Fruit fly (Drosophila melanogaster): ENCODE results near the gene Gbeta5.

Gene Gbeta5

dm6 chrX:8152077-8152476, at the start of gene Gbeta5:
Gbeta5 (minus strand) TSS chrX:8152275.
- TF ChIP-seq achi (GFP tag; optimal IDR thresholded peaks at IDR 0.05) (no peak), Sox14 (GFP tag; optimal IDR thresholded peaks at IDR 0.05) (no peak), Blimp-1 (GFP tag; optimal IDR thresholded peaks at IDR 0.05) (no peak), CG32006 (GFP tag; optimal IDR thresholded peaks at IDR 0.05) (no peak), dac (GFP tag; optimal IDR thresholded peaks at IDR 0.05) (no peak), CG3032 (tag; optimal IDR thresholded peaks at IDR 0.05) (no peak), topi (GFP tag; optimal IDR thresholded peaks at IDR 0.05) (no peak), lz (GFP tag; optimal IDR thresholded peaks at IDR 0.05) (no peak), CG4318 (GFP tag; optimal IDR thresholded peaks at IDR 0.05) (no peak)

DNA sequence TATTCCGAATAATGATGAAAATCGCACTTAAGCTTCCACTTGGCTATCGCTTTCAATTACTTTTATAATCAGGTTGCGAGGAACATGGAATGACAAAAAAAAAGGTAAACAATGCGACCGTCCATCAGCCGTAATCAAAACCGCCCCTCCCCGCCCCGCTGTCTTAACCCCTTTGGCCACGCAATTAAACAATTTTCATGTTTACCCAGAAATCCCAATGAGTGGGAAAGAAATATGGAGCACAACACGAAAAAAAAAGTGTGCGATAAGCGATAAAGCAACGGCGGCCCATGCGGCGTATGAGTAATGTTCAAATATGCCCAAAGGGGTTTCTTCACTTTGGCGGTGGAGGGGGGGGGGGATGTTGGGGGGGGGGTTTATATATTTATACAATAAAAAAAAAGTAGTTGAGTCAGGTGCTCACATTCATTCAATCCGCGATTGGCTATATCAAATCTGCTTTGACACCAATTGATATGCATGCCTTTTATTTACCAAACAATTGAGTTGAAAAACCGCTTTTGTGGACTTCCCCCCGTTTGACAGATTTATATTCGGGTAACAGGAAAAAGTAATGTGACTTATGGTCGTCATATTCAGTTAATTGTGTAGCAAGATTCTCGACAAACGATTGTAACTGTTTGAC, 47.0 kb upstream of the Gbeta5 start:
- TF ChIP-seq CG6276 (GFP tag; optimal IDR thresholded peaks at IDR 0.05): no peak
- no peak for TF ChIP-seq fd85E (GFP tag; optimal IDR thresholded peaks at IDR 0.05)
- TF ChIP-seq Sox102F (GFP tag; optimal IDR thresholded peaks at IDR 0.05): no peak
- 0 out of 3 replicates have a peak, but pooled peaks have one; percentile 28 for TF ChIP-seq CG6163 (GFP tag; IDR thresholded peaks at IDR 0.05)
- no peak for TF ChIP-seq CG15336 (GFP tag; IDR thresholded peaks at IDR 0.05)
- peak; percentile 56 for TF ChIP-seq vri (GFP tag; optimal IDR thresholded peaks at IDR 0.05)
- peak; percentile 96 for TF ChIP-seq fkh (GFP tag; optimal IDR thresholded peaks at IDR 0.05)
- TF ChIP-seq eg (GFP tag; IDR thresholded peaks at IDR 0.05): 0 out of 3 replicates have a peak, but pooled peaks have one; percentile 22
- no peak for TF ChIP-seq salr (GFP tag; optimal IDR thresholded peaks at IDR 0.05)
- TF ChIP-seq Lpt (GFP tag; optimal IDR thresholded peaks at IDR 0.05): no peak

DNA sequence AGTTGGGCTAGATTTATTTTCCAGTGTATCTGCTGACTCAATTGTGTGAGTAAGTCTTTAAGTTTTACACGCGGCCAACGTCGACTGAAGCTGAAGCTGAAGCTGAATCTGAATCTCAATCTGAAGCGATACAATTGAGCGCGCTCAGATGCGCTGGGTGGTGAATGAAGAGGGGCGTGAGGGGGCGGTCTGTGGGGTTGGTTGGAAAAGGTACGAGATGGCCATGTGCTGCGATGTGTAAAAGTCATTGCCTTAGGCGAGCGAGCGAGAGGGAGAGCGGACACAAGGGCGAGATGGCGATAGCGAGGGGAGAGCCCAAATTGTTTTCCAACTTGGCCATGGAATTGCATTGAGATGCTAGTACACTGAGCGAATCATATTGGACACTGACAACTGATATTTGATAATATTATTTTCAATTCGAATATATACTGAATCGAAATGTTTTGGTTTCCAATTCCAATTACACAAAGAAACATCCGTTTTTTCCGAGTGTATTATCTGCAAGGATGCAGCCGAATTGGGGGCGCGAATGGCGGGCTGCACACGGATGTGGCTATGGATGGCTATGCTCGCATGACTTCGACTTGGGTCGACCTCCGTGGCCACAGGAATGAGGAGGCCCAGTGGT, 44.6 kb upstream of the Gbeta5 start:
- TF ChIP-seq topi (GFP tag; optimal IDR thresholded peaks at IDR 0.05): peak; percentile 78
- peak; percentile 88 for TF ChIP-seq svp (GFP tag)
- TF ChIP-seq spab (GFP tag; optimal IDR thresholded peaks at IDR 0.05): peak; percentile 34
- peak; percentile 60 for TF ChIP-seq CG11902 (GFP tag; optimal IDR thresholded peaks at IDR 0.05)
- peak; percentile 61 for TF ChIP-seq CG3032 (tag; optimal IDR thresholded peaks at IDR 0.05)
- TF ChIP-seq achi (GFP tag; optimal IDR thresholded peaks at IDR 0.05): peak; percentile 70
- peak; percentile 85 for TF ChIP-seq eg (GFP tag; IDR thresholded peaks at IDR 0.05)
- TF ChIP-seq fd59A (GFP tag; optimal IDR thresholded peaks at IDR 0.05): peak; percentile 31
- TF ChIP-seq Hr38 (GFP tag; optimal IDR thresholded peaks at IDR 0.05): no peak
- TF ChIP-seq CG6854 (GFP tag; optimal IDR thresholded peaks at IDR 0.05): peak; percentile 56
- no peak for TF ChIP-seq fkh (GFP tag; optimal IDR thresholded peaks at IDR 0.05)
- TF ChIP-seq esn (GFP tag; optimal IDR thresholded peaks at IDR 0.05): peak; percentile 62
- peak; percentile 80 for TF ChIP-seq Met (GFP tag; optimal IDR thresholded peaks at IDR 0.05)
- TF ChIP-seq Hr39 (GFP tag; optimal IDR thresholded peaks at IDR 0.05): peak; percentile 76
- TF ChIP-seq Eip78C (GFP tag): peak; percentile 93
- peak; percentile 57 for TF ChIP-seq Sox15 (GFP tag; optimal IDR thresholded peaks at IDR 0.05)
- peak; percentile 43 for TF ChIP-seq Eip93F (GFP tag; optimal IDR thresholded peaks at IDR 0.05)
- TF ChIP-seq lz (GFP tag; optimal IDR thresholded peaks at IDR 0.05): peak; percentile 70
- peak; percentile 62 for TF ChIP-seq CG34406 (GFP tag; optimal IDR thresholded peaks at IDR 0.05)
- peak; percentile 70 for TF ChIP-seq pdm3 (GFP tag; optimal IDR thresholded peaks at IDR 0.05)
- TF ChIP-seq CG32006 (GFP tag; optimal IDR thresholded peaks at IDR 0.05): peak; percentile 69
- peak; percentile 69 for TF ChIP-seq CG10631 (GFP tag; optimal IDR thresholded peaks at IDR 0.05)
- TF ChIP-seq CG6808 (GFP tag; optimal IDR thresholded peaks at IDR 0.05): peak; percentile 29
- TF ChIP-seq CG3919 (GFP tag; optimal IDR thresholded peaks at IDR 0.05): peak; percentile 82
- peak; percentile 62 for TF ChIP-seq Ets21C (GFP tag; optimal IDR thresholded peaks at IDR 0.05)
- peak; percentile 66 for TF ChIP-seq CG31627 (GFP tag; optimal IDR thresholded peaks at IDR 0.05)
- TF ChIP-seq acj6 (GFP tag; optimal IDR thresholded peaks at IDR 0.05): peak; percentile 70
- peak; percentile 26 for TF ChIP-seq Blimp-1 (GFP tag; optimal IDR thresholded peaks at IDR 0.05)
- TF ChIP-seq Lpt (GFP tag; optimal IDR thresholded peaks at IDR 0.05): peak; percentile 61
- TF ChIP-seq CG9139 (GFP tag; optimal IDR thresholded peaks at IDR 0.05): peak; percentile 35
- TF ChIP-seq CG6792 (GFP tag; optimal IDR thresholded peaks at IDR 0.05): peak; percentile 71
- TF ChIP-seq Sox102F (GFP tag; optimal IDR thresholded peaks at IDR 0.05): peak; percentile 65
- peak; percentile 53 for TF ChIP-seq CG8632 (GFP tag; optimal IDR thresholded peaks at IDR 0.05)
- peak; percentile 54; the same call in 1 of the 2 replicates for TF ChIP-seq CG11294 (GFP tag; IDR thresholded peaks at IDR 0.05)
- peak; percentile 65 for TF ChIP-seq CG11762 (GFP tag; optimal IDR thresholded peaks at IDR 0.05; ENCODE audit: insufficient read depth)
- peak; percentile 13 for TF ChIP-seq net (GFP tag; optimal IDR thresholded peaks at IDR 0.05)
